Fruit fly (Drosophila melanogaster): ENCODE data around the gene Reg-2.

DNA sequence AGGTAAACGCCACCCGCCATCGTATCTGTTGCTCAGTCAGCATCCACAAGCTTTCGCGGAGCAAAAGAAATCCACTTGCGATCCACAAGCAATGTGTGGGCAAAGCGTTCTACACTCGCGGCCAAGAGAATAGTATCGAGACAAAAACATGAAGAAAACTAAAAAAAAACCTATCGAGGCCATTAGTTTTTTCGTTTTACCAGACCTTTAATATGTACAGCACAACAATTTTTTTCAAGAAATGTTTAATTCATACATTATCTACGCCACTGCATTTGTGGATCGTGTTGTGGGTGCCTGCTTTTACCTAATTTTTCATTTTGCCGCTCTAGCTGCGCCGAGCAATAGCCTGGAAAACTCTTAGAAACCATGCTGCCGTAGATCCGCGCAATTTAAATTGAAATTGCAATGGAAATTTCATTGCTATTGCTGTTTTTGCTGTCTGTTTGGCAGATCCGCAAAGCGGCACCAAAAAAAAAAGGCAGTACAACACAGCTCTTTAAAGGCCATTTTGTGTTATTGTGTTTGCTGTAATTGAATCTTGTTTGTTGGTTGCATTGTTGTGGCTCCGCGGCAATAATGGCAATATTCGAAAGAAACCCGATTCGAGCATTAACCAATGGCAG lies 43.3 kb downstream of the Reg-2 start:
- TF ChIP-seq CG33017 (tag; optimal IDR thresholded peaks at IDR 0.05) (peak; percentile 19), CG5204 (GFP tag; optimal IDR thresholded peaks at IDR 0.05) (no peak), ovo (GFP tag; optimal IDR thresholded peaks at IDR 0.05) (no peak), CG1620 (GFP tag; optimal IDR thresholded peaks at IDR 0.05) (no peak), Crg-1 (GFP tag; optimal IDR thresholded peaks at IDR 0.05) (no peak), CG7045 (GFP tag; optimal IDR thresholded peaks at IDR 0.05) (peak; percentile 75), pad (GFP tag; optimal IDR thresholded peaks at IDR 0.05) (peak; percentile 6)
